Fruit fly (Drosophila melanogaster) whole organism, prepupa: ENCODE results near the gene Gclm.

Source experiments
- CG6854 ChIP-seq: fragments of 200-800 bp; sonication (Bioruptor generic); optimal IDR thresholded peaks from 2 replicates; lab custom pipeline; 2017; ENCODE audit warnings: missing biosample characterization, mild to moderate bottlenecking, missing genetic modification characterization
- Eip93F ChIP-seq: fragments of 200-800 bp; sonication (Bioruptor generic); optimal IDR thresholded peaks from 2 replicates; lab custom pipeline; 2016; ENCODE audit warnings: missing biosample characterization, mild to moderate bottlenecking, missing genetic modification characterization

dm6 chr3R:22717863-22718262 lies 31.6 kb upstream of the Gclm start:
- TF ChIP-seq Eip93F (GFP tag; lab: Kevin White, UChicago) (no peak), CG6854 (no peak)
